Worm (Caenorhabditis elegans) whole organism, mixed stage, embryonic: Measurements from ENCODE around the gene gst-26.

ENCODE experiments used
- M03D4.4 ChIP-seq: sonication (generic microtip); optimal IDR thresholded peaks from 2 replicates; lab custom pipeline; 2017; ENCODE audit warnings: mild to moderate bottlenecking, missing genetic modification characterization, missing compliant biosample characterization
- elt-3 ChIP-seq: fragments of 150-350 bp; optimal IDR thresholded peaks from 2 replicates; lab custom pipeline; 2014; ENCODE audit warnings: missing biosample characterization, missing genetic modification characterization
- ham-2 ChIP-seq: fragments of 200-800 bp; sonication (Bioruptor generic); optimal IDR thresholded peaks from 2 replicates; lab custom pipeline; 2018; ENCODE audit warnings: mild to moderate bottlenecking, missing genetic modification characterization, missing compliant biosample characterization
- lin-13 ChIP-seq: fragments of 150-350 bp; optimal IDR thresholded peaks from 2 replicates; lab custom pipeline; 2014; ENCODE audit warnings: missing biosample characterization, missing genetic modification characterization
- lsy-2 ChIP-seq: fragments of 150-350 bp; optimal IDR thresholded peaks from 2 replicates; lab custom pipeline; 2014; ENCODE audit warnings: missing biosample characterization, missing genetic modification characterization
- mep-1 ChIP-seq: fragments of 150-350 bp; optimal IDR thresholded peaks from 2 replicates; lab custom pipeline; 2017; ENCODE audit warnings: missing biosample characterization, missing genetic modification reagents, missing genetic modification characterization, inconsistent platforms
- nhr-2 ChIP-seq: fragments of 150-350 bp; optimal IDR thresholded peaks from 2 replicates; lab custom pipeline; 2014; ENCODE audit warnings: missing biosample characterization, missing genetic modification characterization
- nhr-237 ChIP-seq: fragments of 150-350 bp; optimal IDR thresholded peaks from 2 replicates; lab custom pipeline; 2014; ENCODE audit warnings: missing biosample characterization, missing genetic modification characterization
- nhr-28 ChIP-seq: fragments of 150-350 bp; optimal IDR thresholded peaks from 2 replicates; lab custom pipeline; 2014; ENCODE audit warnings: missing biosample characterization, missing genetic modification characterization
- pha-4 ChIP-seq: fragments of 150-350 bp; optimal IDR thresholded peaks from 2 replicates; lab custom pipeline; 2018; ENCODE audit warnings: missing biosample characterization, missing genetic modification reagents, missing genetic modification characterization
- unc-39 ChIP-seq: fragments of 150-350 bp; optimal IDR thresholded peaks from 2 replicates; lab custom pipeline; 2014; ENCODE audit warnings: missing biosample characterization, missing genetic modification characterization

ce11 chrII:15212260-15212914 is 48.0 kb upstream of the gst-26 start:
- TF ChIP-seq nhr-237 (tag; lab: Kevin White, UChicago) (no peak), nhr-28 (tag; lab: Kevin White, UChicago) (no peak), lsy-2 (tag; lab: Kevin White, UChicago) (no peak), mep-1 (tag; lab: Kevin White, UChicago) (no peak), M03D4.4 (tag; lab: Kevin White, UChicago) (no peak), lin-13 (tag; lab: Kevin White, UChicago) (no peak), pha-4 (tag; lab: Kevin White, UChicago) (no peak), nhr-2 (tag; lab: Kevin White, UChicago) (no peak), unc-39 (tag; lab: Kevin White, UChicago) (no peak), elt-3 (no peak), ham-2 (no peak)
